Worm (Caenorhabditis elegans) whole organism, dauer: ENCODE data around the gene cul-2.

Experiments used
- unc-62 ChIP-seq: sonication (generic microtip); optimal IDR thresholded peaks from 2 replicates; lab custom pipeline; 2017; ENCODE audit warnings: missing biosample characterization, missing genetic modification reagents, missing genetic modification characterization

Gene cul-2

ce11 chrIII:13731589-13731988, 44.5 kb downstream of the cul-2 start, which contains the start of gene W06F12.2:
Gene W06F12.2, minus strand, starts transcription at chrIII:13731689.
- TF ChIP-seq unc-62 (GFP tag; lab: Kevin White, UChicago), result no peak

DNA sequence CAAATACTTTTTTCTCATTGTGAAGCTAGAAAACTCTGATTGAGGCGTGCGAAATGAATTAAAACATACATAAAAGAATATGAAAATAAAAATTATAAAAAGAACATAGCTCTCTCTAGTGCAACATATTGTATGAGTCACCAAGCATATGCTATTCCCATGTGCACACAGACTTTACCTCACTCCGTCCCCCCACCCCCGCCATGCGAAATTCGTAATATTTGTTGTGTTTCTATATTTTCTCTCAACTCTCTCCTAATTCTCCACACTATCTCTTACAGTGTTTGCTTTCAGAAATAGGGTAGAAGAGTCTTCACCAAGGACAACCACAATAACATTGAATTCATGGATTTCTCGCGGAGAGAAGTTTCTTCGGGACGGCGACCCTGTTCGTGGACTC, 45.6 kb downstream of the cul-2 start:
- TF ChIP-seq unc-62 (GFP tag; lab: Kevin White, UChicago), result no peak

- TF ChIP-seq unc-62 (GFP tag; lab: Kevin White, UChicago), result no peak
These were observed 46.8 kb downstream of the cul-2 start for ce11 chrIII:13733833-13734232.

DNA sequence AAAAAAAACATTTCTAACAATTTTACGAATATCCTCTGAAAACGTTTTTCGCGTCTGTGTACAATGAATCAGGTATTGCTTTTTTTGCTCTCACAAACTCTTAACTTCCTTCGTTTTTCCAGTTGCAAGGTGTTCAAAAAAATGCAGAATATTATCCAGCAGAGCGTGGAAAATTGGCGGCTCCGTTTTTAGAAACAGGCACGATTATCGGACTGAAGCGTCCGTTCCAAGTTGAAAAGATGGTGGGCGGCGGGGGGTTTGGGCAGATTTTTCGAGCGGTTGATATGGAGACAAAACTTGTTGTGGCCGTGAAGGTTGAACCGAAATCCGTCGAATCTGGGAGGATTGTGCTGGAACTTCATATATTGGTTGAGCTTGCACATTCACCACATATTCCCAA, 47.9 kb downstream of the cul-2 start, which contains the start of gene W06F12.3:
Gene W06F12.3, plus strand, starts transcription at position 23 of the 400 bp plus-strand sequence.
- no peak for TF ChIP-seq unc-62 (GFP tag; lab: Kevin White, UChicago)

ce11 chrIII:13741410-13741809, 54.3 kb downstream of the cul-2 start:
- no peak for TF ChIP-seq unc-62 (GFP tag; lab: Kevin White, UChicago)

- no peak for TF ChIP-seq unc-62 (GFP tag; lab: Kevin White, UChicago)
These were observed 55.0 kb downstream of the cul-2 start for ce11 chrIII:13742028-13742427.
